Fruit fly (Drosophila melanogaster): Measurements from ENCODE around the gene CG11586.

CG11586 gene

DNA sequence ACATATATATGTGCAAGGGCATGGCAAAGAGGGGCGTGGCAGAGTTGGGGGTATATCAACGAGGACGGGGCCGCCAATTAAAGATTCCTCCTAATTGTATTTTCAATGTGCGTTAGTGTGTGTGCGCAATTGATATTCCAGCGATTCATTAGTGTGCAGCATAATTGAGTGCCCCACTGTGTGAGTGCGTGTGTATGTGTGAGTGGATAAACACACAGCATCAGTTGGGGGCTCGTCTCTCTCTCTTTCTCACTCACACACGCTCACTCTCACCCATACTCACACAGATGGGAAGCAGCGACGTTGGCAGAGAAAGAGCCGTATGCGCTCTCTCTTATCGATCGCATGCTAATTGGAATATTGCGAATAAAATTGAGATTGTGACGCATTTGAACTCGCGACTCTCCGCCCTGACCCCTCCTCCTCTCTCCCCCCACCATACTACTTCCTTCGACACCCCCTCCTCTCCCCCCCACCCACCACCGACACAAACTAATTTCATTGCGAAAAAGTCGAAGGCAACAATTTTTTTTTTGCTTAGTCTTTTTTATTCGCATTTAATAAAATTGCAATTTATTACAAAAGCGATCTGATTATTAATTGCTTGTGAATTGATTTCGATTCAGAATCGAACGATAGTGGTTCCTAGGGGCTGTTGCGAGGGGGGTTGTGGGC lies 28.5 kb downstream of the CG11586 start (continued):
- TF ChIP-seq D (optimal IDR thresholded peaks at IDR 0.05), result peak; percentile 43
- TF ChIP-seq D (GFP tag; optimal IDR thresholded peaks at IDR 0.05), result no peak
- TF ChIP-seq CG10565 (GFP tag; optimal IDR thresholded peaks at IDR 0.05), result no peak
- TF ChIP-seq CG1024 (GFP tag; IDR thresholded peaks at IDR 0.05), result no peak
- TF ChIP-seq jumu (GFP tag; optimal IDR thresholded peaks at IDR 0.05), result no peak
- TF ChIP-seq Meics (GFP tag; optimal IDR thresholded peaks at IDR 0.05), result no peak
- peak; percentile 83; the same call in 1 of the 4 replicates for TF ChIP-seq chinmo (GFP tag; IDR thresholded peaks at IDR 0.05; ENCODE audit: partially characterized antibody)
- TF ChIP-seq Deaf1 (tag; optimal IDR thresholded peaks at IDR 0.05), result no peak
- peak; percentile 19 for TF ChIP-seq kni (GFP tag; optimal IDR thresholded peaks at IDR 0.05)
- TF ChIP-seq NfI (GFP tag; optimal IDR thresholded peaks at IDR 0.05), result no peak
- no peak for TF ChIP-seq CG31388 (GFP tag; optimal IDR thresholded peaks at IDR 0.05)
- no peak for TF ChIP-seq pb (GFP tag; optimal IDR thresholded peaks at IDR 0.05)
- no peak for TF ChIP-seq hbn (GFP tag; IDR thresholded peaks at IDR 0.05; ENCODE audit: partially characterized antibody)
- TF ChIP-seq CG2678 (tag; optimal IDR thresholded peaks at IDR 0.05), result no peak
- TF ChIP-seq lilli (GFP tag; optimal IDR thresholded peaks at IDR 0.05), result no peak
- no peak for TF ChIP-seq al (GFP tag; IDR thresholded peaks at IDR 0.05)
- no peak for TF ChIP-seq cwo (GFP tag; optimal IDR thresholded peaks at IDR 0.05)
- TF ChIP-seq HLHmδ (GFP tag; optimal IDR thresholded peaks at IDR 0.05), result peak; percentile 36
- TF ChIP-seq ci (GFP tag; IDR thresholded peaks at IDR 0.05), result no peak
- TF ChIP-seq Sry-δ (GFP tag; optimal IDR thresholded peaks at IDR 0.05), result no peak
- TF ChIP-seq sens (GFP tag), result no peak
- TF ChIP-seq Lim3 (GFP tag; IDR thresholded peaks at IDR 0.05), result no peak
- TF ChIP-seq repo (GFP tag; optimal IDR thresholded peaks at IDR 0.05), result no peak
- 0 out of 3 replicates have a peak, but pooled peaks have one; percentile 18 for TF ChIP-seq CG7963 (GFP tag; IDR thresholded peaks at IDR 0.05; ENCODE audit: partially characterized antibody)
- TF ChIP-seq tio (GFP tag; optimal IDR thresholded peaks at IDR 0.05), result no peak
- TF ChIP-seq CG12769 (tag; optimal IDR thresholded peaks at IDR 0.05), result no peak
- no peak for TF ChIP-seq Dad (GFP tag; optimal IDR thresholded peaks at IDR 0.05)
- no peak for TF ChIP-seq C15 (GFP tag; IDR thresholded peaks at IDR 0.05)
- TF ChIP-seq CG33213 (GFP tag; optimal IDR thresholded peaks at IDR 0.05), result no peak
- TF ChIP-seq TFAM (GFP tag; optimal IDR thresholded peaks at IDR 0.05), result no peak
- no peak for TF ChIP-seq odd (GFP tag; optimal IDR thresholded peaks at IDR 0.05)
- TF ChIP-seq esg (GFP tag; conservative IDR thresholded peaks at IDR 0.05), result no peak
- peak; percentile 61 for TF ChIP-seq Nf-YB (GFP tag; optimal IDR thresholded peaks at IDR 0.05)
- no peak for TF ChIP-seq CG10209 (GFP tag; optimal IDR thresholded peaks at IDR 0.05)
- TF ChIP-seq Dip3 (GFP tag; optimal IDR thresholded peaks at IDR 0.05), result no peak
- no peak for TF ChIP-seq grn (GFP tag; optimal IDR thresholded peaks at IDR 0.05)
- no peak for TF ChIP-seq Doc3 (GFP tag; IDR thresholded peaks at IDR 0.05; ENCODE audit: partially characterized antibody)
- TF ChIP-seq z (GFP tag; IDR thresholded peaks at IDR 0.05), result peak; percentile 89
- TF ChIP-seq sc (optimal IDR thresholded peaks at IDR 0.05), result no peak
- no peak for TF ChIP-seq sc (GFP tag; optimal IDR thresholded peaks at IDR 0.05)
- no peak for TF ChIP-seq pita (GFP tag; optimal IDR thresholded peaks at IDR 0.05)
- TF ChIP-seq vnd (GFP tag; IDR thresholded peaks at IDR 0.05; ENCODE audit: partially characterized antibody), result no peak
- TF ChIP-seq CkIIα-i1 (GFP tag; IDR thresholded peaks at IDR 0.05), result no peak
- no peak for TF ChIP-seq bbx (GFP tag; IDR thresholded peaks at IDR 0.05; ENCODE audit: partially characterized antibody)
- TF ChIP-seq CG4854 (GFP tag; optimal IDR thresholded peaks at IDR 0.05), result no peak
- TF ChIP-seq en (GFP tag; optimal IDR thresholded peaks at IDR 0.05), result no peak
- TF ChIP-seq CG13624 (GFP tag; optimal IDR thresholded peaks at IDR 0.05), result no peak
- no peak for TF ChIP-seq H2.0 (GFP tag; IDR thresholded peaks at IDR 0.05)
- TF ChIP-seq sna (GFP tag; IDR thresholded peaks at IDR 0.05; ENCODE audit: partially characterized antibody), result no peak
- TF ChIP-seq CG16779 (GFP tag; IDR thresholded peaks at IDR 0.05), result no peak
- peak; percentile 28 for TF ChIP-seq abd-A (tag; optimal IDR thresholded peaks at IDR 0.05)

Data from whole organism, embryonic.